Fruit fly (Drosophila melanogaster) whole organism, adult: Measurements from ENCODE around the gene Atox1.

Experiments
- CG11617 ChIP-seq: fragments of 200-800 bp; sonication (Bioruptor generic); optimal IDR thresholded peaks from 2 replicates; lab custom pipeline; 2017; ENCODE audit warnings: mild to moderate bottlenecking, missing biosample characterization, missing genetic modification reagents, missing genetic modification characterization
- CG12768 ChIP-seq: fragments of 200-800 bp; sonication (Bioruptor generic); optimal IDR thresholded peaks from 2 replicates; lab custom pipeline; 2017; ENCODE audit warnings: missing biosample characterization, missing genetic modification characterization, mild to moderate bottlenecking, moderate library complexity, missing genetic modification reagents
- CG14711 ChIP-seq: fragments of 200-800 bp; sonication (Bioruptor generic); optimal IDR thresholded peaks from 2 replicates; lab custom pipeline; 2018; ENCODE audit warnings: missing biosample characterization, mild to moderate bottlenecking, missing genetic modification characterization, moderate library complexity
- CG1620 ChIP-seq: fragments of 200-800 bp; sonication (Bioruptor generic); optimal IDR thresholded peaks from 2 replicates; lab custom pipeline; 2016; ENCODE audit warnings: missing biosample characterization, missing genetic modification characterization
- CG33017 ChIP-seq: fragments of 200-800 bp; sonication (Bioruptor generic); optimal IDR thresholded peaks from 2 replicates; lab custom pipeline; 2018; ENCODE audit warnings: missing biosample characterization, mild to moderate bottlenecking, missing genetic modification characterization, moderate library complexity
- CG5204 ChIP-seq: fragments of 200-800 bp; sonication (Bioruptor generic); optimal IDR thresholded peaks from 2 replicates; lab custom pipeline; 2016; ENCODE audit warnings: missing biosample characterization, missing genetic modification characterization
- CG7045 ChIP-seq: fragments of 200-800 bp; sonication (Bioruptor generic); optimal IDR thresholded peaks from 2 replicates; lab custom pipeline; 2017; ENCODE audit warnings: missing biosample characterization, mild to moderate bottlenecking, missing genetic modification characterization
- CG7101 ChIP-seq: fragments of 200-800 bp; sonication (Bioruptor generic); optimal IDR thresholded peaks from 2 replicates; lab custom pipeline; 2018; ENCODE audit warnings: missing biosample characterization, mild to moderate bottlenecking, missing genetic modification characterization, moderate library complexity
- Clk ChIP-seq: fragments of 200-800 bp; sonication (Bioruptor generic); optimal IDR thresholded peaks from 2 replicates; lab custom pipeline; 2017; ENCODE audit warnings: missing biosample characterization, missing genetic modification characterization
- Crg-1 ChIP-seq: fragments of 200-800 bp; sonication (Bioruptor generic); optimal IDR thresholded peaks from 2 replicates; lab custom pipeline; 2016; ENCODE audit warnings: missing biosample characterization, missing genetic modification characterization
- Hr96 ChIP-seq: fragments of 200-800 bp; sonication (Bioruptor generic); optimal IDR thresholded peaks from 2 replicates; lab custom pipeline; 2016; ENCODE audit warnings: missing biosample characterization, missing genetic modification characterization
- Mnt ChIP-seq: fragments of 200-800 bp; sonication (Bioruptor generic); optimal IDR thresholded peaks from 2 replicates; lab custom pipeline; 2016; ENCODE audit warnings: missing biosample characterization, mild to moderate bottlenecking, missing genetic modification characterization
- bab1 ChIP-seq: fragments of 200-800 bp; sonication (Bioruptor generic); optimal IDR thresholded peaks from 3 replicates; lab custom pipeline; 2019; ENCODE audit warnings: missing biosample characterization, mild to moderate bottlenecking, missing genetic modification characterization, moderate library complexity
- cic ChIP-seq: fragments of 200-800 bp; sonication (Bioruptor generic); optimal IDR thresholded peaks from 2 replicates; lab custom pipeline; 2017; ENCODE audit warnings: missing biosample characterization, mild to moderate bottlenecking, missing genetic modification characterization, moderate library complexity
- cnc ChIP-seq, 2 experiments: fragments of >200 bp; optimal IDR thresholded peaks; 2 replicates each; lab custom pipeline; 2017
- kay ChIP-seq: fragments of 200-800 bp; sonication (Bioruptor generic); peaks from one replicate; lab custom pipeline; 2016; ENCODE audit warnings: missing biosample characterization, missing genetic modification characterization, borderline replicate concordance
- ovo ChIP-seq: fragments of 200-800 bp; sonication (Bioruptor generic); optimal IDR thresholded peaks from 2 replicates; lab custom pipeline; 2016; ENCODE audit warnings: missing biosample characterization, missing genetic modification characterization
- pad ChIP-seq: fragments of 200-800 bp; sonication (Bioruptor generic); optimal IDR thresholded peaks from 3 replicates; lab custom pipeline; 2017; ENCODE audit warnings: missing biosample characterization, missing genetic modification characterization, mild to moderate bottlenecking, moderate library complexity, missing genetic modification reagents
- tj ChIP-seq: fragments of 200-800 bp; sonication (Bioruptor generic); optimal IDR thresholded peaks from 3 replicates; lab custom pipeline; 2017; ENCODE audit warnings: missing biosample characterization, mild to moderate bottlenecking, missing genetic modification characterization, moderate library complexity
- toe ChIP-seq: fragments of 200-800 bp; sonication (Bioruptor generic); optimal IDR thresholded peaks from 2 replicates; lab custom pipeline; 2016; ENCODE audit warnings: missing biosample characterization, missing genetic modification characterization

Gene Atox1

DNA sequence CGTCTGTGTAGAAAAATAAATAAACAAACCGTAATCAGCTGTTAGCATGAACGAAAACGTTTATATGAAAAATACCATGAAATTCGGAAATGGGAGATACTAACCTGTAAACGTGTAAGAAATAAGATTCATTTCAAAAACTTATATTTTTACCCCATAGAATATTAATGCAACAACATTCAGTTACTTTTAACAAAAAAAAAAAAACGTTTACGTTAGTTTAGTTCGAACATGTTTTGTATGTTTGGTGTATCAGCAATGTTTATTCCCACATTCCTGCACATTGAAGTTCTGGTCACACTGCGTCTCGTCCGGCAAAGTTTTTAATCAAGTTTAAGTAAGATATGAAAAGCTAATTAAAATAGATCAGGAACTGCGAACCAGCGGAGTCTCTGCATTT is 23.4 kb upstream of the Atox1 start, which contains the start of the genes S1P and CG11307:
TSS of gene S1P (minus strand) at position 23 of the 400 bp plus-strand sequence.
TSS of gene CG11307 (plus strand) at position 270 of the 400 bp plus-strand sequence.
- TF ChIP-seq Clk (GFP tag; lab: Kevin White, UChicago): no peak
- TF ChIP-seq bab1: peak; percentile 8

DNA sequence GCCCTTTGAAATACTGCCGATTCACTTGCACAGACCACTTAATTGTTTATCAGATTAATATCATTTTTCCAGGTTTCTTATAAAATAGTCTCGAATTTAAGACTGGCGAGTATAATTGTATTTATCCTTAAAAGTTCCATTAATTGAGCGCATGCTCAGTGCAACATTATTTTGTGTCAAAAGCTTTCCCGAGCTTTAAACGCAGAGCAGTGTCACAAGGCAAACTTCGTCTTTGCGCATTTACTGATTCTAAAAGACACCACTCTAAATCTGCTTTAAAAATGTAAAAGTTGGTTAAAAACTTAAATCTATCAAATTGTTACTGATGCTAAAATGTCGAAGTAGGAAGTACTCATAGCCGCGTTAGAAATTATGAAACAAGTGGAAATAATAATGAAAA is 15.2 kb upstream of the Atox1 start, which contains the start of the genes CG7166 and Alg11:
TSS of gene CG7166 (minus strand) at position 101 of the 400 bp plus-strand sequence.
TSS of gene Alg11 (plus strand) at position 260 of the 400 bp plus-strand sequence.
- TF ChIP-seq Clk (GFP tag; lab: Kevin White, UChicago) (no peak), CG14711 (tag; lab: Kevin White, UChicago) (no peak), CG33017 (tag; lab: Kevin White, UChicago) (no peak), CG11617 (GFP tag; lab: Kevin White, UChicago) (no peak), Mnt (GFP tag; lab: Kevin White, UChicago) (no peak), Crg-1 (GFP tag; lab: Kevin White, UChicago) (no peak), tj (no peak), pad (GFP tag; lab: Kevin White, UChicago) (no peak), ovo (GFP tag; lab: Kevin White, UChicago) (no peak), CG7045 (GFP tag; lab: Kevin White, UChicago) (no peak), CG7101 (no peak), CG1620 (no peak), toe (GFP tag; lab: Kevin White, UChicago) (no peak)

DNA sequence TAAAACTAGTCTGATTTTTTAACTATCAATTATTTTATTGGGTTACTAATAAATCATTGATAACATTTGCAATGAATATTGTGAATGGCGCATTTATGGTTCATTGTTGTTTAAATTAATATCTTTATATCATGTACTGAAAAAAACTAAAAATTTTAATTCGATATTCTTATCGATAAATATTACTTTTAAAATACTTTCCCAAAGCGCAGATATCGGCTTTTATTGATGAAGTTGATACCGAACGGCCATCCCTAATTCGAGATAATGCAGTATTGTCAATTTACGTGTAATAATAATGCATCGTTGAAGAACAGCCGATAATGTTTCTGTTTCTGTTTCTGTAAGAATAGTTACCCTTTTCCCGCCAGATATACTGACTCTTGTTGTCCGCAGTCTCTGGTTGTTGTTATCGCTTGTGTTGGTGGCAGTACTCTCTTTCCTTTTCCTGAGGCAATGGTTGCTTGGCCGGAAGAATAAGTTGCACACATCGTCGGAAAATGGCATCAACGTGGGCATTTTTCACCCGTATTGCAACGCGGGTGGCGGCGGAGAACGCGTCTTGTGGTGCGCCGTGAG is 14.7 kb upstream of the Atox1 start:
- TF ChIP-seq CG1620 (no peak), tj (peak; percentile 10), CG7045 (GFP tag; lab: Kevin White, UChicago) (no peak), CG7101 (no peak), CG33017 (tag; lab: Kevin White, UChicago) (no peak), Hr96 (GFP tag; lab: Kevin White, UChicago) (no peak), CG11617 (GFP tag; lab: Kevin White, UChicago) (no peak), Crg-1 (GFP tag; lab: Kevin White, UChicago) (no peak), toe (GFP tag; lab: Kevin White, UChicago) (no peak), pad (GFP tag; lab: Kevin White, UChicago) (no peak), CG5204 (GFP tag; lab: Kevin White, UChicago) (no peak), kay (GFP tag; lab: Kevin White, UChicago) (peak; percentile 76), Mnt (GFP tag; lab: Kevin White, UChicago) (no peak), CG14711 (tag; lab: Kevin White, UChicago) (no peak), CG12768 (no peak), ovo (GFP tag; lab: Kevin White, UChicago) (no peak)

DNA sequence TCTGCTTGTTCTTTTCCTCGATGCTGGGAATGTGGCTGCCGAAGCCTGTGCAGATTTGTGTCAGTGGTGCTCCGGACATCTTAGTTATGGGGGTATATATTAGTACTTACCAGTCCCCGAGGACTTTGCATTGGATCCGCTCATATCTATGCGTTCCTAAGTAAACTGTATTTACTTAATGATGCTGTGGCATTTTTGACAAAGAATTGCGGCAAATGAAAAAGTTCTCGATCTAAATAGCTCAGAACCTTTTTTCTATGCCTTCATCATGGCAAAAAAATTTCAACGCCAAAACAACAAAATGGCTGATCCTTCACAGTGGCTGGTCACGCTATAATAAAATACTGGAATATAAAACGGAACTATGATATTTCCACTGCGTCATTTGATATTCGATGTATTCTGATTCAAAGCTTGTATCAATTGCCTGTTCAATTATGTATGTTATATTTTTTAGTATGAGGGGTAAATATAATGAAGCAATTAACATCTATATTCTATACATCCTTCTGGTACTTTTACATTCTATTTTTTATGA is 6.6 kb upstream of the Atox1 start, which contains the start of gene MED1:
TSS of gene MED1 (minus strand) at position 295 of the 538 bp plus-strand sequence.
- no peak for TF ChIP-seq kay (GFP tag; lab: Kevin White, UChicago)
- peak; percentile 16 for TF ChIP-seq bab1

DNA sequence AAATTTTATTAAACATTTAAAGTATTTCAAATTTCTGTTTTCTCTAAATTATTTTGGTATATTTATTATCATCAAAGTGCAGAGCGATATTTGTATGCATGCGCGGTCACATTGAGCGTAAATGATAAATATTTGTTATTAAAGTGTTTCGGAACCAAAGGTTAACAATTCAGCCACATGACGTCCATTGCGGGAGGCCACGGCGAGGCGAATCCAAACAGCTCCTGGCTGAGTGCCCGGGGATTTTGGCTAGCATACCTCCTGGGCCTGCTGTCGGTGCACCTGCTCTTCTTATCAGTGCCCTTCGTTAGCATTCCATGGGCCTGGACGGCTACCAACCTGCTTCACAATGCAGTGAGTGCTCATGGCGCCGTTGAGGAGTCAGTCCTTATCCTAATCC is 5.6 kb upstream of the Atox1 start, which contains the start of gene ORMDL:
TSS of gene ORMDL (plus strand) at position 98 of the 400 bp plus-strand sequence.
- TF ChIP-seq bab1 (no peak), CG7045 (GFP tag; lab: Kevin White, UChicago) (no peak), kay (GFP tag; lab: Kevin White, UChicago) (no peak), CG7101 (no peak), CG5204 (GFP tag; lab: Kevin White, UChicago) (no peak), tj (no peak), Crg-1 (GFP tag; lab: Kevin White, UChicago) (no peak), CG33017 (tag; lab: Kevin White, UChicago) (no peak), toe (GFP tag; lab: Kevin White, UChicago) (no peak), CG11617 (GFP tag; lab: Kevin White, UChicago) (no peak), Mnt (GFP tag; lab: Kevin White, UChicago) (no peak), cic (no peak), Clk (GFP tag; lab: Kevin White, UChicago) (no peak), CG14711 (tag; lab: Kevin White, UChicago) (no peak)

DNA sequence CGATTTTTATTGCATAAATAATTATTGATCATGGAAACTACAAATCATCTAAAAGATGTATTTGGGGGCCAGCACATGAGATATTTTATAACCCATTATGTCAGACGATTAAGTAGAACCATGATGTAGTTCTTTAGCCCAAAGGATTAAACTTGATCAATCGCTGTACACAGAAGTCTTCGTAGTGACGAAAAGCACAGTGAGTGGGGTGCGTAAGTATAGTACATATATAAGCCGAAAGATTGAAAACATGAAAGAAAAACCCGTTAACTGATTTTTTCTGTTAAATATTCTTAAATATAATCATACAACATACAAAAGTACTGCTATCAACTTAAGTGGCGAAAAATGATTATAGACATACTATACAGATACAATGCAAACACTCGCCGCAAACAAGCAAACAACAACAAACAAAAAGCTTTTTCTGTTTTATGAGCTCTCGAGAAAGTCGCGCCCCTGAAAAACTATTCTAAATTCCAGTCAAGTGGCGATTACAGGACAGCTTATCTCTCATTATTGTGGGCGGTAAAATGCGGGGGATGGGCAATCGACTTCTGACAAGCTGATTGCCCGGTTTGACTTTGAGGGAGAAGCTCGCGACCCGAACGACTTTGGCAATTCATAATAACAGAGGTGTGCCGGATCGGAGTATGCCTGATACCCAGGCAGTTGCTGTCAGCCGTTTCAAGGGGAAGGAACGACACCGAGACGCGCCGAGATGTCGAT is 4.4 kb upstream of the Atox1 start, which contains the start of gene CG32444:
TSS of gene CG32444 (plus strand) at position 683 of the 729 bp plus-strand sequence.
- peak; percentile 37 for TF ChIP-seq CG7045 (GFP tag; lab: Kevin White, UChicago)
- TF ChIP-seq ovo (GFP tag; lab: Kevin White, UChicago): no peak
- no peak for TF ChIP-seq CG11617 (GFP tag; lab: Kevin White, UChicago)
- no peak for TF ChIP-seq CG1620
- no peak for TF ChIP-seq tj
- TF ChIP-seq bab1: no peak
- TF ChIP-seq Mnt (GFP tag; lab: Kevin White, UChicago): peak; percentile 37
- TF ChIP-seq pad (GFP tag; lab: Kevin White, UChicago): peak; percentile 33
- peak; percentile 65 for TF ChIP-seq CG12768
- TF ChIP-seq Hr96 (GFP tag; lab: Kevin White, UChicago): no peak
- TF ChIP-seq kay (GFP tag; lab: Kevin White, UChicago): no peak
- TF ChIP-seq Crg-1 (GFP tag; lab: Kevin White, UChicago): no peak
- TF ChIP-seq cic: peak; percentile 71
- no peak for TF ChIP-seq cnc (optimal IDR thresholded peaks at IDR 0.05; lab: Kevin White, UChicago)
- no peak for TF ChIP-seq CG5204 (GFP tag; lab: Kevin White, UChicago)
- TF ChIP-seq CG33017 (tag; lab: Kevin White, UChicago): peak; percentile 8
- TF ChIP-seq CG7101: peak; percentile 17
